Worm (Caenorhabditis elegans) whole organism, L4 larva: ENCODE results near the gene nhr-184.

Experiments
- F10B5.3 ChIP-seq: sonication (generic microtip); optimal IDR thresholded peaks from 2 replicates; lab custom pipeline; 2016; ENCODE audit warnings: mild to moderate bottlenecking, missing genetic modification characterization, missing compliant biosample characterization
- F26F4.8 ChIP-seq: fragments of 200-800 bp; sonication (Bioruptor generic); conservative IDR thresholded peaks from 2 replicates; pipeline ENCODE4 v1.3.6; 2022; ENCODE audit warnings: missing genetic modification characterization, missing compliant biosample characterization
- F37D6.2 ChIP-seq: sonication (generic microtip); optimal IDR thresholded peaks from 2 replicates; lab custom pipeline; 2016; ENCODE audit warnings: mild to moderate bottlenecking, missing genetic modification characterization, missing compliant biosample characterization
- F49E8.2 ChIP-seq: sonication (generic microtip); optimal IDR thresholded peaks from 2 replicates; lab custom pipeline; 2016; ENCODE audit warnings: missing compliant biosample characterization, mild to moderate bottlenecking, missing genetic modification characterization, borderline replicate concordance
- R02D3.7 ChIP-seq: fragments of 150-350 bp; sonication (generic microtip); optimal IDR thresholded peaks from 3 replicates; lab custom pipeline; 2014; ENCODE audit warnings: missing biosample characterization, missing genetic modification characterization
- T20F7.1 ChIP-seq: fragments of 200-800 bp; sonication (Bioruptor generic); optimal IDR thresholded peaks from 2 replicates; lab custom pipeline; 2018; ENCODE audit warnings: mild to moderate bottlenecking, missing genetic modification characterization, missing compliant biosample characterization
- Y105C5A.15 ChIP-seq: fragments of 200-800 bp; sonication (Bioruptor generic); IDR thresholded peaks from 2 replicates; pipeline ENCODE4 v1.3.6; 2022; ENCODE audit warnings: missing genetic modification characterization, missing compliant biosample characterization
- Y5F2A.4 ChIP-seq: fragments of 200-800 bp; sonication (Bioruptor generic); optimal IDR thresholded peaks from 2 replicates; lab custom pipeline; 2018; ENCODE audit warnings: mild to moderate bottlenecking, missing genetic modification characterization, missing compliant biosample characterization
- ZK546.5 ChIP-seq, 2 experiments: sonication (generic microtip); optimal IDR thresholded peaks; 2 replicates each; lab custom pipeline; 2017; ENCODE audit warnings: missing biosample characterization in 2 of 2, missing genetic modification characterization in 2 of 2
- ama-1 ChIP-seq: fragments of 150-350 bp; optimal IDR thresholded peaks from 2 replicates; lab custom pipeline; 2014; ENCODE audit warnings: inconsistent platforms, mixed read lengths
- arid-1 ChIP-seq: fragments of 200-800 bp; sonication (Bioruptor generic); conservative IDR thresholded peaks from 2 replicates; pipeline ENCODE4 v1.3.6; 2022; ENCODE audit warnings: missing genetic modification reagents, missing genetic modification characterization, missing compliant biosample characterization
- attf-4 ChIP-seq: sonication (generic microtip); optimal IDR thresholded peaks from 3 replicates; lab custom pipeline; 2017; ENCODE audit warnings: missing biosample characterization, missing genetic modification characterization
- ceh-20 ChIP-seq: fragments of 200-800 bp; sonication (Bioruptor generic); IDR thresholded peaks from 2 replicates; pipeline ENCODE4 v1.3.6; 2022; ENCODE audit warnings: missing genetic modification reagents, missing genetic modification characterization, missing compliant biosample characterization
- ceh-28 ChIP-seq: fragments of 150-350 bp; optimal IDR thresholded peaks from 2 replicates; lab custom pipeline; 2014; ENCODE audit warnings: missing biosample characterization, missing genetic modification reagents, missing genetic modification characterization
- ceh-44 ChIP-seq: fragments of 200-800 bp; sonication (Bioruptor generic); IDR thresholded peaks from 2 replicates; pipeline ENCODE4 v1.3.6; 2022; ENCODE audit warnings: missing genetic modification reagents, missing genetic modification characterization, missing compliant biosample characterization
- ceh-62 ChIP-seq: sonication (generic microtip); optimal IDR thresholded peaks from 2 replicates; lab custom pipeline; 2017; ENCODE audit warnings: missing biosample characterization, missing genetic modification characterization
- daf-12 ChIP-seq: fragments of 150-350 bp; optimal IDR thresholded peaks from 2 replicates; lab custom pipeline; 2014; ENCODE audit warnings: missing biosample characterization, missing genetic modification reagents, missing genetic modification characterization
- daf-19 ChIP-seq: fragments of 200-800 bp; sonication (Bioruptor generic); conservative IDR thresholded peaks from 2 replicates; pipeline ENCODE4 v1.3.6; 2022; ENCODE audit warnings: missing genetic modification characterization, missing compliant biosample characterization
- dmd-6 ChIP-seq: fragments of 200-800 bp; sonication (Bioruptor generic); IDR thresholded peaks from 2 replicates; pipeline ENCODE4 v1.3.6; 2022; ENCODE audit warnings: missing genetic modification reagents, missing genetic modification characterization, missing compliant biosample characterization
- dmd-8 ChIP-seq: fragments of 200-800 bp; sonication (Bioruptor generic); IDR thresholded peaks from 2 replicates; pipeline ENCODE4 v1.3.6; 2022; ENCODE audit warnings: missing genetic modification characterization, missing compliant biosample characterization
- duxl-1 ChIP-seq: sonication (generic microtip); optimal IDR thresholded peaks from 2 replicates; lab custom pipeline; 2016; ENCODE audit warnings: mild to moderate bottlenecking, missing genetic modification characterization, moderate library complexity, missing compliant biosample characterization; ENCODE audit not compliant: poor library complexity
- dve-1 ChIP-seq: sonication (generic microtip); optimal IDR thresholded peaks from 2 replicates; lab custom pipeline; 2017; ENCODE audit warnings: antibody characterized with exemption, mild to moderate bottlenecking, missing genetic modification characterization, missing compliant biosample characterization; ENCODE audit not compliant: insufficient read depth
- hif-1 ChIP-seq, 2 experiments: sonication (generic microtip); optimal IDR thresholded peaks; 2 replicates each; lab custom pipeline; 2016 to 2017; ENCODE audit warnings: missing compliant biosample characterization in 2 of 2, missing genetic modification characterization in 2 of 2, missing genetic modification reagents in 2 of 2, missing genotype in 2 of 2, mild to moderate bottlenecking in 1 of 2
- hlh-11 ChIP-seq: fragments of 200-800 bp; sonication (Bioruptor generic); optimal IDR thresholded peaks from 2 replicates; lab custom pipeline; 2018; ENCODE audit warnings: mild to moderate bottlenecking, missing genetic modification characterization, missing compliant biosample characterization
- hlh-30 ChIP-seq: sonication (generic microtip); optimal IDR thresholded peaks from 2 replicates; lab custom pipeline; 2017; ENCODE audit warnings: antibody characterized with exemption, mild to moderate bottlenecking, missing genetic modification characterization, missing compliant biosample characterization; ENCODE audit not compliant: insufficient read depth
- lim-7 ChIP-seq: fragments of 200-800 bp; sonication (Bioruptor generic); IDR thresholded peaks from 2 replicates; pipeline ENCODE4 v1.3.6; 2022; ENCODE audit warnings: missing genetic modification characterization, missing compliant biosample characterization
- lin-1 ChIP-seq: fragments of 200-800 bp; sonication (Bioruptor generic); IDR thresholded peaks from 2 replicates; pipeline ENCODE4 v1.3.6; 2022; ENCODE audit warnings: missing genetic modification reagents, missing genetic modification characterization, missing compliant biosample characterization
- lin-39 ChIP-seq: fragments of 150-350 bp; optimal IDR thresholded peaks from 2 replicates; lab custom pipeline; 2014; ENCODE audit warnings: missing biosample characterization, missing genetic modification reagents, missing genetic modification characterization
- lir-3 ChIP-seq: sonication (generic microtip); optimal IDR thresholded peaks from 2 replicates; lab custom pipeline; 2016; ENCODE audit warnings: mild to moderate bottlenecking, missing genetic modification characterization, missing compliant biosample characterization
- lsy-2 ChIP-seq, 2 experiments: fragments of 150-350 bp in 1 of 2; sonication (generic microtip) in 1 of 2; optimal IDR thresholded peaks; 2 replicates each; lab custom pipeline; 2014 to 2017; ENCODE audit warnings: missing biosample characterization in 2 of 2, missing genetic modification characterization in 2 of 2
- madf-5 ChIP-seq, 2 experiments: fragments of 200-800 bp; sonication (Bioruptor generic); IDR thresholded peaks; 2 replicates each; pipeline ENCODE4 v1.3.6; 2022; ENCODE audit warnings: missing compliant biosample characterization in 2 of 2, missing genetic modification characterization in 2 of 2
- mdl-1 ChIP-seq, 2 experiments: fragments of 150-350 bp in 1 of 2; sonication (generic microtip) in 1 of 2; optimal IDR thresholded peaks; 2 replicates each; lab custom pipeline; 2014 to 2017; ENCODE audit warnings: missing biosample characterization in 2 of 2, missing genetic modification characterization in 2 of 2
- mdt-29 ChIP-seq: fragments of 200-800 bp; sonication (Bioruptor generic); IDR thresholded peaks from 2 replicates; pipeline ENCODE4 v1.3.6; 2022; ENCODE audit warnings: missing genetic modification reagents, missing genetic modification characterization, missing compliant biosample characterization
- mep-1 ChIP-seq: fragments of 150-350 bp; sonication (generic microtip); optimal IDR thresholded peaks from 3 replicates; lab custom pipeline; 2014; ENCODE audit warnings: missing biosample characterization, missing genetic modification characterization
- mes-2 ChIP-seq: sonication (generic microtip); optimal IDR thresholded peaks from 2 replicates; lab custom pipeline; 2016; ENCODE audit warnings: missing genotype, mild to moderate bottlenecking, missing genetic modification characterization, missing compliant biosample characterization; ENCODE audit not compliant: poor library complexity, severe bottlenecking
- mxl-2 ChIP-seq: fragments of 200-800 bp; sonication (Bioruptor generic); conservative IDR thresholded peaks from 2 replicates; pipeline ENCODE4 v1.3.6; 2022; ENCODE audit warnings: missing genetic modification reagents, missing genetic modification characterization, missing compliant biosample characterization
- mxl-3 ChIP-seq: fragments of 200-800 bp; sonication (Bioruptor generic); optimal IDR thresholded peaks from 2 replicates; lab custom pipeline; 2018; ENCODE audit warnings: mild to moderate bottlenecking, missing genetic modification characterization, missing compliant biosample characterization
- nhr-10 ChIP-seq: fragments of 150-350 bp; optimal IDR thresholded peaks from 2 replicates; lab custom pipeline; 2014; ENCODE audit warnings: missing biosample characterization, missing genetic modification characterization
- nhr-237 ChIP-seq: sonication (generic microtip); optimal IDR thresholded peaks from 2 replicates; lab custom pipeline; 2017; ENCODE audit warnings: missing biosample characterization, missing genetic modification characterization
- nhr-25 ChIP-seq: sonication (generic microtip); optimal IDR thresholded peaks from 2 replicates; lab custom pipeline; 2017; ENCODE audit warnings: missing genetic modification characterization, mild to moderate bottlenecking, missing compliant biosample characterization, antibody characterized with exemption, moderate library complexity, borderline replicate concordance; ENCODE audit not compliant: insufficient read depth
- nhr-28 ChIP-seq: fragments of 150-350 bp; optimal IDR thresholded peaks from 2 replicates; lab custom pipeline; 2014; ENCODE audit warnings: missing biosample characterization, missing genetic modification characterization
- nhr-48 ChIP-seq: sonication (generic microtip); optimal IDR thresholded peaks from 2 replicates; lab custom pipeline; 2016; ENCODE audit warnings: mild to moderate bottlenecking, missing genetic modification characterization, missing compliant biosample characterization
- nhr-76 ChIP-seq: fragments of 150-350 bp; optimal IDR thresholded peaks from 2 replicates; lab custom pipeline; 2014; ENCODE audit warnings: missing biosample characterization, missing genetic modification characterization
- pha-4 ChIP-seq, 2 experiments: fragments of 150-350 bp in 1 of 2; fragments of 200-800 bp in 1 of 2; sonication (Bioruptor generic) in 1 of 2; IDR thresholded peaks in 1 of 2; optimal IDR thresholded peaks in 1 of 2; 2 replicates each; pipeline versions ENCODE4 v1.3.6 to Lab custom; 2014 to 2022; ENCODE audit warnings: missing genetic modification characterization in 2 of 2, missing genetic modification reagents in 2 of 2, missing biosample characterization in 1 of 2, missing compliant biosample characterization in 1 of 2
- rbr-2 ChIP-seq: sonication (generic microtip); optimal IDR thresholded peaks from 2 replicates; lab custom pipeline; 2016; ENCODE audit warnings: missing genotype, missing genetic modification characterization, missing compliant biosample characterization
- set-16 ChIP-seq: fragments of 200-800 bp; sonication (Bioruptor generic); IDR thresholded peaks from 2 replicates; pipeline ENCODE4 v1.3.6; 2022; ENCODE audit warnings: missing genetic modification reagents, missing genetic modification characterization, missing compliant biosample characterization
- spr-1 ChIP-seq: sonication (generic microtip); optimal IDR thresholded peaks from 2 replicates; lab custom pipeline; 2016; ENCODE audit warnings: mild to moderate bottlenecking, missing genetic modification characterization, missing compliant biosample characterization
- tra-1 ChIP-seq: fragments of 200-800 bp; sonication (Bioruptor generic); IDR thresholded peaks from 2 replicates; pipeline ENCODE4 v1.3.6; 2022; ENCODE audit warnings: missing genetic modification reagents, missing genetic modification characterization, missing compliant biosample characterization
- unc-39 ChIP-seq: sonication (generic microtip); optimal IDR thresholded peaks from 2 replicates; lab custom pipeline; 2017; ENCODE audit warnings: missing biosample characterization, missing genetic modification characterization
- zfp-2 ChIP-seq: sonication (generic microtip); optimal IDR thresholded peaks from 2 replicates; lab custom pipeline; 2016; ENCODE audit warnings: mild to moderate bottlenecking, missing genetic modification characterization, missing compliant biosample characterization
- ztf-11 ChIP-seq: fragments of 150-350 bp; optimal IDR thresholded peaks from 2 replicates; lab custom pipeline; 2014; ENCODE audit warnings: missing biosample characterization, missing genetic modification characterization

The nhr-184 gene

ce11 chrV:2211936-2212335, 2.3 kb downstream of the nhr-184 start, which contains the start of gene nhr-133:
Gene nhr-133, minus strand, starts transcription at chrV:2212118.
- TF ChIP-seq daf-12 = no peak
- TF ChIP-seq mep-1 (tag; lab: Kevin White, UChicago) = no peak
- TF ChIP-seq F26F4.8 (GFP tag; lab: Robert Waterston, UW) = no peak
- no peak for TF ChIP-seq arid-1 (GFP tag; lab: Robert Waterston, UW)
- no peak for TF ChIP-seq Y5F2A.4 (GFP tag; lab: Kevin White, UChicago)
- no peak for TF ChIP-seq dmd-8 (GFP tag; lab: Robert Waterston, UW)
- TF ChIP-seq nhr-10 (tag; lab: Kevin White, UChicago) = no peak
- no peak for TF ChIP-seq mdt-29 (GFP tag; lab: Robert Waterston, UW)
- TF ChIP-seq hif-1 (tag; optimal IDR thresholded peaks at IDR 0.05; lab: Kevin White, UChicago) = no peak
- peak; percentile 6 for TF ChIP-seq mes-2 (tag; lab: Kevin White, UChicago)
- peak; percentile 80 for TF ChIP-seq nhr-28
- no peak for TF ChIP-seq duxl-1 (tag; lab: Kevin White, UChicago)
- no peak for TF ChIP-seq unc-39 (tag; lab: Kevin White, UChicago)
- TF ChIP-seq nhr-48 (tag; lab: Kevin White, UChicago) = no peak
- no peak for TF ChIP-seq madf-5 (GFP tag; IDR thresholded peaks at IDR 0.05; lab: Robert Waterston, UW)
- TF ChIP-seq ceh-28 (tag; lab: Kevin White, UChicago) = no peak
- no peak for TF ChIP-seq F49E8.2 (tag; lab: Kevin White, UChicago)
- TF ChIP-seq pha-4 (GFP tag; IDR thresholded peaks at IDR 0.05; lab: Robert Waterston, UW) = no peak
- peak; percentile 9 for TF ChIP-seq pha-4 (tag; optimal IDR thresholded peaks at IDR 0.05; lab: Kevin White, UChicago)
- TF ChIP-seq daf-19 (GFP tag; lab: Robert Waterston, UW) = no peak
- no peak for TF ChIP-seq F10B5.3 (tag; lab: Kevin White, UChicago)
- no peak for TF ChIP-seq ztf-11 (tag; lab: Kevin White, UChicago)
- peak; percentile 50; the same call in 1 of the 2 replicates for TF ChIP-seq dmd-6 (GFP tag; lab: Robert Waterston, UW)
- TF ChIP-seq T20F7.1 (GFP tag; lab: Kevin White, UChicago) = no peak
- TF ChIP-seq set-16 (GFP tag; lab: Robert Waterston, UW) = no peak
- no peak for TF ChIP-seq lir-3 (tag; lab: Kevin White, UChicago)
- no peak for TF ChIP-seq mxl-2 (GFP tag; lab: Robert Waterston, UW)
- no peak for TF ChIP-seq Y105C5A.15 (GFP tag; lab: Robert Waterston, UW)
- TF ChIP-seq F37D6.2 = no peak
- TF ChIP-seq nhr-237 = no peak
- no peak for TF ChIP-seq nhr-76 (tag; lab: Kevin White, UChicago)
- no peak for TF ChIP-seq lin-39 (tag; lab: Kevin White, UChicago)
- TF ChIP-seq zfp-2 (tag; lab: Kevin White, UChicago) = no peak
- peak; percentile 83 for TF ChIP-seq hlh-30 (tag; lab: Kevin White, UChicago)
- peak; percentile 81 for TF ChIP-seq mxl-3 (GFP tag; lab: Kevin White, UChicago)
- no peak for TF ChIP-seq ceh-20 (GFP tag; lab: Robert Waterston, UW)
- no peak for TF ChIP-seq spr-1 (tag; lab: Kevin White, UChicago)
- TF ChIP-seq tra-1 (GFP tag; lab: Robert Waterston, UW) = no peak
- no peak for TF ChIP-seq lin-1
- peak; percentile 55 for TF ChIP-seq dve-1 (tag; lab: Kevin White, UChicago)
- TF ChIP-seq R02D3.7 (tag; lab: Kevin White, UChicago) = no peak
- no peak for TF ChIP-seq lim-7 (GFP tag; lab: Robert Waterston, UW)
- no peak for TF ChIP-seq ceh-44 (GFP tag; lab: Robert Waterston, UW)
- peak; percentile 12 to 79 for TF ChIP-seq mdl-1 (tag; optimal IDR thresholded peaks at IDR 0.05; lab: Kevin White, UChicago)
- no peak for TF ChIP-seq ceh-62 (tag; lab: Kevin White, UChicago)
- no peak for TF ChIP-seq nhr-25 (tag; lab: Kevin White, UChicago)
- no peak for TF ChIP-seq ZK546.5 (tag; optimal IDR thresholded peaks at IDR 0.05; lab: Kevin White, UChicago)
- TF ChIP-seq hlh-11 (tag; lab: Kevin White, UChicago) = peak; percentile 40
- TF ChIP-seq rbr-2 (tag; lab: Kevin White, UChicago) = no peak
- no peak for TF ChIP-seq attf-4 (tag; lab: Kevin White, UChicago)
- TF ChIP-seq lsy-2 (tag; optimal IDR thresholded peaks at IDR 0.05; lab: Kevin White, UChicago) = no peak
- no peak for TF ChIP-seq ama-1 (lab: Kevin White, UChicago)
